Worm (Caenorhabditis elegans) whole organism, late embryonic: ENCODE measurements around the gene Y46G5A.39.
A peak's percentile ranks its signal among the peaks of the same experiment; 100 is the strongest.
"Not testable (repeated sequence)": the region's sequence is repeated elsewhere in the genome, so short reads cannot be mapped to it uniquely, and the experiment has no call there.

Source experiments
- T23F11.4 ChIP-seq: fragments of 200-800 bp; sonication (Bioruptor generic); optimal IDR thresholded peaks from 2 replicates; lab custom pipeline; 2018; ENCODE audit warnings: mild to moderate bottlenecking, missing genetic modification characterization, missing compliant biosample characterization
- ama-1 ChIP-seq: fragments of 150-350 bp; optimal IDR thresholded peaks from 2 replicates; lab custom pipeline; 2014
- ceh-2 ChIP-seq: sonication (generic microtip); optimal IDR thresholded peaks from 2 replicates; lab custom pipeline; 2016; ENCODE audit warnings: missing genotype, missing genetic modification characterization, missing compliant biosample characterization
- ceh-34 ChIP-seq: sonication (generic microtip); optimal IDR thresholded peaks from 2 replicates; lab custom pipeline; 2016; ENCODE audit warnings: mild to moderate bottlenecking, missing genetic modification characterization, missing compliant biosample characterization
- ceh-48 ChIP-seq: sonication (generic microtip); optimal IDR thresholded peaks from 2 replicates; lab custom pipeline; 2016; ENCODE audit warnings: missing genetic modification characterization, inconsistent platforms, missing compliant biosample characterization
- ceh-6 ChIP-seq: fragments of 200-800 bp; sonication (Bioruptor generic); optimal IDR thresholded peaks from 2 replicates; lab custom pipeline; 2018; ENCODE audit warnings: mild to moderate bottlenecking, missing genetic modification characterization, missing compliant biosample characterization
- elt-2 ChIP-seq: sonication (generic microtip); optimal IDR thresholded peaks from 2 replicates; lab custom pipeline; 2016; ENCODE audit warnings: missing genetic modification reagents, missing genetic modification characterization, missing compliant biosample characterization
- elt-4 ChIP-seq: sonication (generic microtip); optimal IDR thresholded peaks from 2 replicates; lab custom pipeline; 2016; ENCODE audit warnings: missing genetic modification characterization, missing compliant biosample characterization
- fax-1 ChIP-seq: sonication (generic microtip); optimal IDR thresholded peaks from 2 replicates; lab custom pipeline; 2016; ENCODE audit warnings: missing genotype, missing genetic modification characterization, missing compliant biosample characterization
- hlh-30 ChIP-seq: sonication (generic microtip); optimal IDR thresholded peaks from 2 replicates; lab custom pipeline; 2017; ENCODE audit warnings: antibody characterized with exemption, missing genetic modification characterization, missing compliant biosample characterization; ENCODE audit not compliant: insufficient read depth
- hlh-6 ChIP-seq: sonication (generic microtip); optimal IDR thresholded peaks from 2 replicates; lab custom pipeline; 2016; ENCODE audit warnings: missing genotype, missing genetic modification characterization, missing compliant biosample characterization
- lim-6 ChIP-seq: sonication (generic microtip); optimal IDR thresholded peaks from 2 replicates; lab custom pipeline; 2016; ENCODE audit warnings: missing genetic modification characterization, missing compliant biosample characterization
- mec-3 ChIP-seq: sonication (generic microtip); optimal IDR thresholded peaks from 2 replicates; lab custom pipeline; 2016; ENCODE audit warnings: borderline replicate concordance, missing genetic modification characterization, missing compliant biosample characterization
- nhr-232 ChIP-seq: sonication (generic microtip); optimal IDR thresholded peaks from 2 replicates; lab custom pipeline; 2016; ENCODE audit warnings: missing genetic modification characterization, missing compliant biosample characterization
- pag-3 ChIP-seq: sonication (generic microtip); optimal IDR thresholded peaks from 2 replicates; lab custom pipeline; 2016; ENCODE audit warnings: missing compliant biosample characterization, missing genetic modification characterization, borderline replicate concordance
- pha-2 ChIP-seq: sonication (generic microtip); optimal IDR thresholded peaks from 2 replicates; lab custom pipeline; 2017; ENCODE audit warnings: mild to moderate bottlenecking, missing genetic modification characterization, missing compliant biosample characterization
- pqm-1 ChIP-seq: sonication (generic microtip); optimal IDR thresholded peaks from 2 replicates; lab custom pipeline; 2016; ENCODE audit warnings: missing genetic modification characterization, missing compliant biosample characterization
- pros-1 ChIP-seq: fragments of 150-350 bp; optimal IDR thresholded peaks from 2 replicates; lab custom pipeline; 2014; ENCODE audit warnings: missing biosample characterization, missing genetic modification reagents, missing genetic modification characterization
- ref-2 ChIP-seq: sonication (generic microtip); optimal IDR thresholded peaks from 2 replicates; lab custom pipeline; 2016; ENCODE audit warnings: missing genetic modification characterization, missing compliant biosample characterization
- unc-3 ChIP-seq, 2 experiments: fragments of 200-800 bp in 1 of 2; sonication (Bioruptor generic) in 1 of 2; sonication (generic microtip) in 1 of 2; conservative IDR thresholded peaks in 1 of 2; optimal IDR thresholded peaks in 1 of 2; 2 replicates each; pipeline versions ENCODE4 v1.3.6 to Lab custom; 2016 to 2022; ENCODE audit warnings: missing compliant biosample characterization in 2 of 2, missing genetic modification characterization in 2 of 2, missing genetic modification reagents in 1 of 2
- unc-42 ChIP-seq: sonication (generic microtip); optimal IDR thresholded peaks from 2 replicates; lab custom pipeline; 2016; ENCODE audit warnings: missing genotype, missing genetic modification characterization, missing compliant biosample characterization
- unc-55 ChIP-seq: sonication (generic microtip); optimal IDR thresholded peaks from 2 replicates; lab custom pipeline; 2017; ENCODE audit warnings: missing biosample characterization, missing genetic modification reagents, missing genetic modification characterization
- zip-5 ChIP-seq: sonication (generic microtip); optimal IDR thresholded peaks from 2 replicates; lab custom pipeline; 2016; ENCODE audit warnings: missing genetic modification characterization, missing compliant biosample characterization

Y46G5A.39 gene

ce11 chrII:12767258-12767824 is 13.7 kb upstream of the Y46G5A.39 start:
- TF ChIP-seq hlh-6 = peak; percentile 70
- no peak for TF ChIP-seq ama-1 (lab: Kevin White, UChicago)

ce11 chrII:12766443-12767188 is 13.0 kb upstream of the Y46G5A.39 start:
- TF ChIP-seq hlh-30 (tag; lab: Kevin White, UChicago) (peak; percentile 30), ref-2 (peak; percentile 5), mec-3 (tag; lab: Kevin White, UChicago) (no peak), ceh-48 (tag; lab: Kevin White, UChicago) (peak; percentile 23), T23F11.4 (GFP tag; lab: Kevin White, UChicago) (no peak), ceh-34 (no peak)

DNA sequence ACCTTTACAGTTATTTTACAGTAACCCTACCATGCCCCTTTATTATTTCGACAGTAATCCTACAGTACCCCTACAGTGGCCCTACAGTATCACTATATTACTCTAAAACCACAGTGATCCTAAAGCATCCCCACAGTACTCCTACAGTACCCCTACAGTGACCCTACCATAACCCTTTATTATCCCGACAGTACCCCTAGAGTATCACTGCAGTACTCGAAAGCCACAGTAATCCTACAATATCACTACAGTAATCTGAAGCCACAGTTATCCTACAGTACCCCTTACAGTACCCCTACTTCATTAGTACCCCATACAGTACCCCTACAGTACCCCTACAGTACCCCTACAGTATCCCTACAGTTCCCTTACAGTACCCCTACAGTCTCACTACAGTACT is 10.9 kb upstream of the Y46G5A.39 start:
- TF ChIP-seq pros-1 (tag; lab: Kevin White, UChicago) (no peak), hlh-6 (peak; percentile 67)

- TF ChIP-seq pha-2 (tag; lab: Kevin White, UChicago) (no peak), pag-3 (tag; lab: Kevin White, UChicago) (no peak), pqm-1 (no peak), ref-2 (no peak), ceh-6 (GFP tag; lab: Kevin White, UChicago) (no peak), T23F11.4 (GFP tag; lab: Kevin White, UChicago) (no peak), unc-55 (GFP tag; lab: Kevin White, UChicago) (no peak)
Measured at ce11 chrII:12760497-12760896, 6.9 kb upstream of the Y46G5A.39 start, which contains the start of gene cnp-2. Gene cnp-2, plus strand, starts transcription at chrII:12760797.

- TF ChIP-seq ceh-2 = no peak
- TF ChIP-seq fax-1 (tag; lab: Kevin White, UChicago) = no peak
- no peak for TF ChIP-seq ceh-34
- TF ChIP-seq ama-1 (lab: Kevin White, UChicago) = no peak
- no peak for TF ChIP-seq unc-55 (GFP tag; lab: Kevin White, UChicago)
- no peak for TF ChIP-seq lim-6 (tag; lab: Kevin White, UChicago)
- TF ChIP-seq elt-4 (tag; lab: Kevin White, UChicago) = no peak
- TF ChIP-seq zip-5 = no peak
- TF ChIP-seq unc-42 = no peak
- TF ChIP-seq hlh-30 (tag; lab: Kevin White, UChicago) = no peak
Measured at ce11 chrII:12756180-12756579, 2.6 kb upstream of the Y46G5A.39 start, which contains the start of the genes Y46G5A.7 and Y46G5A.8. Gene Y46G5A.7, minus strand, starts transcription at chrII:12756332. Gene Y46G5A.8, plus strand, starts transcription at chrII:12756338.

DNA sequence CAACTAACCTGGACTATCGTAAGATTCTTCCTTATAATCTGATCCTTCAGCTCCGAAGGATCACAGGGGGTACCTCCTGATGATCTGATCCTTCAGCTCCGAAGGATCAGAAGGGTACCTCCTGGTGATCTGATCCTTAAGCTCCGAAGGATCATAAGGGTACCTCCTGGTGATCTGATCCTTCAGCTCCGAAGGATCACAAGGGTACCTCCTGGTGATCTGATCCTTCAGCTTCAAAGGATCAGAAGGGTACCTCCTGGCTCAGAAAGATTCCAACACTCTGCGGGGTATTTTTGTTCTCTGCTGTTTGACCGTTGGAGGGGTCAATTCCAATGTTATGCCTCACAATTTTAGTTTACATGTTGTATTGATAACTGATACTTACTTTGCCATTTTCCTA is 3.9 kb downstream of the Y46G5A.39 start:
- TF ChIP-seq unc-3 (GFP tag; conservative IDR thresholded peaks at IDR 0.05; lab: Robert Waterston, UW) = 0 out of 2 replicates have a peak, but pooled peaks have one; percentile 4
- TF ChIP-seq unc-3 (tag; optimal IDR thresholded peaks at IDR 0.05; lab: Kevin White, UChicago) = not testable (repeated sequence)

ce11 chrII:12739306-12739705 is 14.3 kb downstream of the Y46G5A.39 start:
- TF ChIP-seq nhr-232 (tag; lab: Kevin White, UChicago) (no peak), elt-2 (tag; lab: Kevin White, UChicago) (no peak)
- TF ChIP-seq, all 69 proteins: peak for 0
